Worm (Caenorhabditis elegans) whole organism, early embryonic: ENCODE data around the gene R102.1.

ENCODE experiments used
- B0310.2 ChIP-seq: sonication (generic microtip); optimal IDR thresholded peaks from 2 replicates; lab custom pipeline; 2016; ENCODE audit warnings: mild to moderate bottlenecking, missing genetic modification characterization, missing compliant biosample characterization
- F13C5.2 ChIP-seq: sonication (generic microtip); optimal IDR thresholded peaks from 2 replicates; lab custom pipeline; 2017; ENCODE audit warnings: mild to moderate bottlenecking, missing genetic modification characterization, inconsistent platforms, missing compliant biosample characterization
- aly-1 ChIP-seq: sonication (generic microtip); optimal IDR thresholded peaks from 2 replicates; lab custom pipeline; 2016; ENCODE audit warnings: missing genetic modification characterization, missing compliant biosample characterization
- ama-1 ChIP-seq: fragments of 150-350 bp; optimal IDR thresholded peaks from 2 replicates; lab custom pipeline; 2014
- ceh-13 ChIP-seq: fragments of 200-800 bp; sonication (Bioruptor generic); optimal IDR thresholded peaks from 2 replicates; lab custom pipeline; 2018; ENCODE audit warnings: mild to moderate bottlenecking, missing genetic modification characterization, missing compliant biosample characterization
- ceh-36 ChIP-seq: sonication (generic microtip); optimal IDR thresholded peaks from 2 replicates; lab custom pipeline; 2016; ENCODE audit warnings: missing genetic modification characterization, inconsistent platforms, missing compliant biosample characterization
- ets-7 ChIP-seq: sonication (generic microtip); optimal IDR thresholded peaks from 2 replicates; lab custom pipeline; 2016; ENCODE audit warnings: missing genotype, missing genetic modification characterization, missing compliant biosample characterization
- flt-1 ChIP-seq: fragments of 200-800 bp; sonication (Bioruptor generic); IDR thresholded peaks from 2 replicates; pipeline ENCODE4 v1.3.6; 2022; ENCODE audit warnings: missing genetic modification characterization, missing compliant biosample characterization
- hmbx-1 ChIP-seq: sonication (generic microtip); optimal IDR thresholded peaks from 2 replicates; lab custom pipeline; 2016; ENCODE audit warnings: mild to moderate bottlenecking, missing genetic modification characterization, missing compliant biosample characterization
- hmg-4 ChIP-seq: fragments of 200-800 bp; sonication (Bioruptor generic); optimal IDR thresholded peaks from 2 replicates; lab custom pipeline; 2018; ENCODE audit warnings: mild to moderate bottlenecking, missing genetic modification characterization, missing compliant biosample characterization
- hnd-1 ChIP-seq: sonication (generic microtip); optimal IDR thresholded peaks from 2 replicates; lab custom pipeline; 2016; ENCODE audit warnings: missing genetic modification characterization, missing compliant biosample characterization
- pes-1 ChIP-seq: fragments of 200-800 bp; sonication (Bioruptor generic); IDR thresholded peaks from 2 replicates; pipeline ENCODE4 v1.3.6; 2022; ENCODE audit warnings: missing genetic modification reagents, missing genetic modification characterization, missing compliant biosample characterization
- scrt-1 ChIP-seq: fragments of 200-800 bp; sonication (Bioruptor generic); IDR thresholded peaks from 2 replicates; pipeline ENCODE4 v1.3.6; 2022; ENCODE audit warnings: missing genetic modification characterization, missing compliant biosample characterization
- sea-1 ChIP-seq: fragments of 200-800 bp; sonication (Bioruptor generic); conservative IDR thresholded peaks from 2 replicates; pipeline ENCODE4 v1.3.6; 2022; ENCODE audit warnings: missing genetic modification characterization, missing compliant biosample characterization
- tbx-11 ChIP-seq: fragments of 200-800 bp; sonication (Bioruptor generic); IDR thresholded peaks from 2 replicates; pipeline ENCODE4 v1.3.6; 2022; ENCODE audit warnings: missing genetic modification characterization, missing compliant biosample characterization
- tbx-37 ChIP-seq: fragments of 200-800 bp; sonication (Bioruptor generic); conservative IDR thresholded peaks from 2 replicates; pipeline ENCODE4 v1.3.6; 2022; ENCODE audit warnings: missing genetic modification reagents, missing genetic modification characterization, missing compliant biosample characterization
- tra-4 ChIP-seq: sonication (generic microtip); optimal IDR thresholded peaks from 2 replicates; lab custom pipeline; 2017; ENCODE audit warnings: missing genetic modification characterization, missing compliant biosample characterization

The R102.1 gene

ce11 chrIV:10701866-10702458 lies 16.1 kb downstream of the R102.1 start:
- TF ChIP-seq sea-1 (GFP tag; lab: Robert Waterston, UW) (no peak), flt-1 (GFP tag; lab: Robert Waterston, UW) (no peak)

DNA sequence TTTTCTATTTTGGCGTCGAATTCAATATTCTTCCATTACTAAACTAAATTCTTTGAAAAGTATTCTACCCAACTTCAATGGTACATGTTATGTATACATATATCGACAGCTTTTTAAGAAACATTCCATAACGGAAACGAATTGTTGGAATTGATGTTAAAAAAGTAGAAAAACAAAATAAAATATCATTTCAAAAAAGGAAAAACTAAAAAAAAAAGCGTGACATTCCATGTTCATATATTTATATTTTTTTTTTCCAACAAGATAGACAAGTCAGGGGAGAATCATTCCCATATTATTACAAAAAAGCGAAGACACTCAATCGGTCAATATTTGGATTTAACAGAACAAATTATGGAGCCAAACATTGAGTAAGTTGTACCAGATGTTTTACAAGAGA lies 19.3 kb downstream of the R102.1 start, which contains the start of gene R102.10:
Gene R102.10, plus strand, starts transcription at position 301 of the 400 bp plus-strand sequence.
- no peak for TF ChIP-seq ama-1 (lab: Kevin White, UChicago)
- TF ChIP-seq tra-4 (tag; lab: Kevin White, UChicago) = no peak
- TF ChIP-seq aly-1 (tag; lab: Kevin White, UChicago) = no peak
- TF ChIP-seq hmbx-1 (tag; lab: Kevin White, UChicago) = no peak
- no peak for TF ChIP-seq B0310.2 (tag; lab: Kevin White, UChicago)
- TF ChIP-seq tbx-11 (GFP tag; lab: Robert Waterston, UW) = no peak

- no peak for TF ChIP-seq hmg-4 (GFP tag; lab: Kevin White, UChicago)
- TF ChIP-seq hmbx-1 (tag; lab: Kevin White, UChicago) = no peak
- TF ChIP-seq B0310.2 (tag; lab: Kevin White, UChicago) = no peak
- TF ChIP-seq ets-7 = no peak
- no peak for TF ChIP-seq F13C5.2 (tag; lab: Kevin White, UChicago)
- TF ChIP-seq tra-4 (tag; lab: Kevin White, UChicago) = no peak
- TF ChIP-seq tbx-11 (GFP tag; lab: Robert Waterston, UW) = no peak
These were observed 20.2 kb downstream of the R102.1 start, which contains the start of gene R102.6 for ce11 chrIV:10706090-10706489. Gene R102.6, minus strand, starts transcription at chrIV:10706190.

DNA sequence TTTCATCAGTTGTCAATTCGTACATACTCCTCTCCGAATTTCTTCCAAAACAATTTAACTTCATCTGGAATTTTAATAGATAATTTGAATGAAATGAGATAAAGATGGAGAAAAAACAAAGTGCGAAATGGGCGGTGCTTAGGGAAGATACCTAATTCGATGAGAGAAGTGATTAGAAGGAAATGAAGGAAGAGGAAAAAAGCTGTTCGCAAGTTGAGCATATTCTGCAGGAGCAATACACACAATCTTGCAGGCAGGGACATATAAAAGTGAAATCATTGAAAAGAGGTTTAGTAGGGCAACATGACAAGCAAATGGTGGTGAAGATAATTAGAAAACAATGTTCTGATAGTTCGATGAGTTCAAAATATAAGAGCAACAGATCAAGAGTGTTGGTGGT lies 25.9 kb downstream of the R102.1 start, which contains the start of gene glb-21:
Gene glb-21, minus strand, starts transcription at position 66 of the 400 bp plus-strand sequence.
- no peak for TF ChIP-seq tbx-37 (GFP tag; lab: Robert Waterston, UW)
- no peak for TF ChIP-seq sea-1 (GFP tag; lab: Robert Waterston, UW)
- no peak for TF ChIP-seq hmg-4 (GFP tag; lab: Kevin White, UChicago)
- no peak for TF ChIP-seq F13C5.2 (tag; lab: Kevin White, UChicago)
- TF ChIP-seq pes-1 (GFP tag; lab: Robert Waterston, UW) = no peak
- no peak for TF ChIP-seq aly-1 (tag; lab: Kevin White, UChicago)
- no peak for TF ChIP-seq flt-1 (GFP tag; lab: Robert Waterston, UW)
- no peak for TF ChIP-seq ets-7
- TF ChIP-seq hmbx-1 (tag; lab: Kevin White, UChicago) = no peak
- TF ChIP-seq ceh-13 = no peak
- TF ChIP-seq ama-1 (lab: Kevin White, UChicago) = no peak
- TF ChIP-seq tbx-11 (GFP tag; lab: Robert Waterston, UW) = no peak
- no peak for TF ChIP-seq ceh-36
- TF ChIP-seq tra-4 (tag; lab: Kevin White, UChicago) = no peak
- no peak for TF ChIP-seq scrt-1 (GFP tag; lab: Robert Waterston, UW)
- no peak for TF ChIP-seq B0310.2 (tag; lab: Kevin White, UChicago)
- no peak for TF ChIP-seq hnd-1

DNA sequence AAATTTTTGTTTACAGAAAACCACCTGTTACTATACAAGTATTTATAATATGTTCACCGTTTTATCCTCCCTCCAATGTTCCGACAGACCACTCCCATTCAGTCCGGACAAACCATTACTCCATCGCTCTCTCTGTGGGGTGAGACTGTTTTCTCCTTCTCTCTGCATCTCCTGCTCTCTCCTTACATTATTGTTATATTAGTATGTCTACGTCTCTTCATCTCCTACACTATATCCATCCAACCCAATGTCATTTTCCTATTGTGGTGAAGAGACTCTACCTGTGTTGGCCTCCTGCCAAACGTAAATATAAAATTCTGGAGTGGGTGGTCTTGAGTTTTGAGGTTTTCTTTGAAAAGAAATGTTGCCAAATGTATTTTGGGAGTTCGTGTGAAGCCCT lies 28.7 kb downstream of the R102.1 start:
- no peak for TF ChIP-seq tra-4 (tag; lab: Kevin White, UChicago)
- no peak for TF ChIP-seq ama-1 (lab: Kevin White, UChicago)
- no peak for TF ChIP-seq tbx-11 (GFP tag; lab: Robert Waterston, UW)
- TF ChIP-seq ets-7 = no peak
- no peak for TF ChIP-seq flt-1 (GFP tag; lab: Robert Waterston, UW)
- no peak for TF ChIP-seq pes-1 (GFP tag; lab: Robert Waterston, UW)
- no peak for TF ChIP-seq hmg-4 (GFP tag; lab: Kevin White, UChicago)
- TF ChIP-seq scrt-1 (GFP tag; lab: Robert Waterston, UW) = no peak
- TF ChIP-seq hnd-1 = no peak
- TF ChIP-seq ceh-13 = no peak
- TF ChIP-seq sea-1 (GFP tag; lab: Robert Waterston, UW) = no peak
- TF ChIP-seq aly-1 (tag; lab: Kevin White, UChicago) = no peak
- no peak for TF ChIP-seq F13C5.2 (tag; lab: Kevin White, UChicago)
- TF ChIP-seq tbx-37 (GFP tag; lab: Robert Waterston, UW) = no peak
- no peak for TF ChIP-seq hmbx-1 (tag; lab: Kevin White, UChicago)

ce11 chrIV:10716348-10716747 lies 30.5 kb downstream of the R102.1 start, which contains the start of gene ncx-3:
Gene ncx-3, plus strand, starts transcription at chrIV:10716648.
- TF ChIP-seq B0310.2 (tag; lab: Kevin White, UChicago) (no peak), scrt-1 (GFP tag; lab: Robert Waterston, UW) (no peak), hmg-4 (GFP tag; lab: Kevin White, UChicago) (no peak), pes-1 (GFP tag; lab: Robert Waterston, UW) (no peak), tbx-37 (GFP tag; lab: Robert Waterston, UW) (no peak), ama-1 (lab: Kevin White, UChicago) (no peak), ceh-13 (no peak), ceh-36 (no peak), F13C5.2 (tag; lab: Kevin White, UChicago) (no peak), hmbx-1 (tag; lab: Kevin White, UChicago) (no peak), tbx-11 (GFP tag; lab: Robert Waterston, UW) (no peak), ets-7 (no peak)

DNA sequence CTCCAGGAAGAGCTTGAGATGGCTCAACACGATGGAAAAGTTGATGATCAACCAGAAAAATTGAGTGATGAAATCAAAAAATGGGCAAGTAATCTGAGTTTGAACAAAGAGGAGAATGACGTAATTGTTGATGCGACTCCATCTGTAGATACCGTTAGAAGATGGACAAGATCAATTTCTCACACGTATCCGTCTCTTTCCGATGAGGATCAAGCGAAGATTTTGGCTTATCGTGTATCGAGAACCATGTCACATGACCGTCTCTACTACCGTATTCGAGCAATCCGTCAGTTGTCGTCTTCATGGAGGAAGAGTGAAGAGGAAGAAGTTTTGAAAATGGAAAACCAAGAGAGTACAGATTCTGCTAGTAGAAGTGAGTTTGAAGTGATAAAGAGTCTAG lies 32.2 kb downstream of the R102.1 start:
- TF ChIP-seq tbx-11 (GFP tag; lab: Robert Waterston, UW) (no peak), aly-1 (tag; lab: Kevin White, UChicago) (no peak), hmg-4 (GFP tag; lab: Kevin White, UChicago) (no peak), tra-4 (tag; lab: Kevin White, UChicago) (no peak), sea-1 (GFP tag; lab: Robert Waterston, UW) (no peak), pes-1 (GFP tag; lab: Robert Waterston, UW) (no peak)
